Worm (Caenorhabditis elegans) whole organism, L4 larva: ENCODE data around the gene srsx-35.
A peak's percentile ranks its signal among the peaks of the same experiment; 100 is the strongest.

Experiments
- D1046.2 ChIP-seq: fragments of 200-800 bp; sonication (Bioruptor generic); IDR thresholded peaks from 2 replicates; pipeline ENCODE4 v1.3.6; 2022; ENCODE audit warnings: missing genetic modification characterization, missing compliant biosample characterization
- F10B5.3 ChIP-seq: sonication (generic microtip); optimal IDR thresholded peaks from 2 replicates; lab custom pipeline; 2016; ENCODE audit warnings: mild to moderate bottlenecking, missing genetic modification characterization, missing compliant biosample characterization
- F37D6.2 ChIP-seq: sonication (generic microtip); optimal IDR thresholded peaks from 2 replicates; lab custom pipeline; 2016; ENCODE audit warnings: mild to moderate bottlenecking, missing genetic modification characterization, missing compliant biosample characterization
- F49E8.2 ChIP-seq: sonication (generic microtip); optimal IDR thresholded peaks from 2 replicates; lab custom pipeline; 2016; ENCODE audit warnings: missing compliant biosample characterization, mild to moderate bottlenecking, missing genetic modification characterization, borderline replicate concordance
- T20F7.1 ChIP-seq: fragments of 200-800 bp; sonication (Bioruptor generic); optimal IDR thresholded peaks from 2 replicates; lab custom pipeline; 2018; ENCODE audit warnings: mild to moderate bottlenecking, missing genetic modification characterization, missing compliant biosample characterization
- Y105C5A.15 ChIP-seq: fragments of 200-800 bp; sonication (Bioruptor generic); IDR thresholded peaks from 2 replicates; pipeline ENCODE4 v1.3.6; 2022; ENCODE audit warnings: missing genetic modification characterization, missing compliant biosample characterization
- aha-1 ChIP-seq: fragments of 150-350 bp; peaks from one replicate; lab custom pipeline; 2014; ENCODE audit warnings: missing biosample characterization, missing genetic modification characterization
- aly-2 ChIP-seq: sonication (generic microtip); optimal IDR thresholded peaks from 2 replicates; lab custom pipeline; 2018; ENCODE audit warnings: missing biosample characterization, missing genetic modification characterization
- ama-1 ChIP-seq: fragments of 150-350 bp; optimal IDR thresholded peaks from 2 replicates; lab custom pipeline; 2014; ENCODE audit warnings: inconsistent platforms, mixed read lengths
- ceh-28 ChIP-seq: fragments of 150-350 bp; optimal IDR thresholded peaks from 2 replicates; lab custom pipeline; 2014; ENCODE audit warnings: missing biosample characterization, missing genetic modification reagents, missing genetic modification characterization
- ceh-32 ChIP-seq: sonication (generic microtip); optimal IDR thresholded peaks from 2 replicates; lab custom pipeline; 2016; ENCODE audit warnings: mild to moderate bottlenecking, missing genetic modification characterization, missing compliant biosample characterization; ENCODE audit not compliant: poor library complexity
- ceh-62 ChIP-seq: sonication (generic microtip); optimal IDR thresholded peaks from 2 replicates; lab custom pipeline; 2017; ENCODE audit warnings: missing biosample characterization, missing genetic modification characterization
- cey-2 ChIP-seq: sonication (generic microtip); optimal IDR thresholded peaks from 3 replicates; lab custom pipeline; 2017; ENCODE audit warnings: missing genetic modification characterization, mild to moderate bottlenecking, missing compliant biosample characterization, antibody characterized with exemption, borderline replicate concordance; ENCODE audit not compliant: insufficient read depth
- daf-16 ChIP-seq, 3 experiments: sonication (generic microtip); optimal IDR thresholded peaks; 2 replicates each; lab custom pipeline; 2016 to 2017; ENCODE audit warnings: missing genetic modification characterization in 3 of 3, missing genetic modification reagents in 3 of 3, mild to moderate bottlenecking in 2 of 3, missing compliant biosample characterization in 2 of 3, missing biosample characterization in 1 of 3, moderate library complexity in 1 of 3
- dmd-6 ChIP-seq: fragments of 200-800 bp; sonication (Bioruptor generic); IDR thresholded peaks from 2 replicates; pipeline ENCODE4 v1.3.6; 2022; ENCODE audit warnings: missing genetic modification reagents, missing genetic modification characterization, missing compliant biosample characterization
- dpl-1 ChIP-seq: fragments of 150-350 bp; optimal IDR thresholded peaks from 2 replicates; lab custom pipeline; 2014; ENCODE audit warnings: missing biosample characterization, missing genetic modification reagents, missing genetic modification characterization
- egl-27 ChIP-seq: sonication (generic microtip); optimal IDR thresholded peaks from 3 replicates; lab custom pipeline; 2017; ENCODE audit warnings: missing biosample characterization, missing genetic modification reagents, missing genetic modification characterization
- hlh-30 ChIP-seq: sonication (generic microtip); optimal IDR thresholded peaks from 2 replicates; lab custom pipeline; 2017; ENCODE audit warnings: antibody characterized with exemption, mild to moderate bottlenecking, missing genetic modification characterization, missing compliant biosample characterization; ENCODE audit not compliant: insufficient read depth
- lim-7 ChIP-seq: fragments of 200-800 bp; sonication (Bioruptor generic); IDR thresholded peaks from 2 replicates; pipeline ENCODE4 v1.3.6; 2022; ENCODE audit warnings: missing genetic modification characterization, missing compliant biosample characterization
- lin-13 ChIP-seq: fragments of 150-350 bp; optimal IDR thresholded peaks from 2 replicates; lab custom pipeline; 2014; ENCODE audit warnings: missing biosample characterization, missing genetic modification reagents, missing genetic modification characterization
- lin-29 ChIP-seq: fragments of 200-800 bp; sonication (Bioruptor generic); IDR thresholded peaks from 2 replicates; pipeline ENCODE4 v1.3.6; 2022; ENCODE audit warnings: missing genetic modification reagents, missing genetic modification characterization, missing compliant biosample characterization
- lir-3 ChIP-seq: sonication (generic microtip); optimal IDR thresholded peaks from 2 replicates; lab custom pipeline; 2016; ENCODE audit warnings: mild to moderate bottlenecking, missing genetic modification characterization, missing compliant biosample characterization
- madf-9 ChIP-seq: fragments of 200-800 bp; sonication (Bioruptor generic); conservative IDR thresholded peaks from 2 replicates; pipeline ENCODE4 v1.3.6; 2022; ENCODE audit warnings: missing genetic modification reagents, missing genetic modification characterization, missing compliant biosample characterization
- mdl-1 ChIP-seq, 2 experiments: fragments of 150-350 bp in 1 of 2; sonication (generic microtip) in 1 of 2; optimal IDR thresholded peaks; 2 replicates each; lab custom pipeline; 2014 to 2017; ENCODE audit warnings: missing biosample characterization in 2 of 2, missing genetic modification characterization in 2 of 2
- mep-1 ChIP-seq: fragments of 150-350 bp; sonication (generic microtip); optimal IDR thresholded peaks from 3 replicates; lab custom pipeline; 2014; ENCODE audit warnings: missing biosample characterization, missing genetic modification characterization
- mxl-3 ChIP-seq: fragments of 200-800 bp; sonication (Bioruptor generic); optimal IDR thresholded peaks from 2 replicates; lab custom pipeline; 2018; ENCODE audit warnings: mild to moderate bottlenecking, missing genetic modification characterization, missing compliant biosample characterization
- nhr-111 ChIP-seq: fragments of 200-800 bp; sonication (Bioruptor generic); optimal IDR thresholded peaks from 2 replicates; lab custom pipeline; 2018; ENCODE audit warnings: mild to moderate bottlenecking, missing genetic modification characterization, missing compliant biosample characterization
- nhr-6 ChIP-seq: fragments of 150-350 bp; optimal IDR thresholded peaks from 2 replicates; lab custom pipeline; 2014; ENCODE audit warnings: missing biosample characterization, missing genetic modification characterization
- nhr-76 ChIP-seq: fragments of 150-350 bp; optimal IDR thresholded peaks from 2 replicates; lab custom pipeline; 2014; ENCODE audit warnings: missing biosample characterization, missing genetic modification characterization
- pha-4 ChIP-seq, 2 experiments: fragments of 150-350 bp in 1 of 2; fragments of 200-800 bp in 1 of 2; sonication (Bioruptor generic) in 1 of 2; IDR thresholded peaks in 1 of 2; optimal IDR thresholded peaks in 1 of 2; 2 replicates each; pipeline versions ENCODE4 v1.3.6 to Lab custom; 2014 to 2022; ENCODE audit warnings: missing genetic modification characterization in 2 of 2, missing genetic modification reagents in 2 of 2, missing biosample characterization in 1 of 2, missing compliant biosample characterization in 1 of 2
- rbr-2 ChIP-seq: sonication (generic microtip); optimal IDR thresholded peaks from 2 replicates; lab custom pipeline; 2016; ENCODE audit warnings: missing genotype, missing genetic modification characterization, missing compliant biosample characterization
- snpc-1.2 ChIP-seq: fragments of 200-800 bp; sonication (Bioruptor generic); IDR thresholded peaks from 2 replicates; pipeline ENCODE4 v1.3.6; 2022; ENCODE audit warnings: missing genetic modification reagents, missing genetic modification characterization, missing compliant biosample characterization
- snpc-4 ChIP-seq: fragments of 150-350 bp; optimal IDR thresholded peaks from 2 replicates; lab custom pipeline; 2014; ENCODE audit warnings: missing biosample characterization, missing genetic modification characterization
- tra-1 ChIP-seq: fragments of 200-800 bp; sonication (Bioruptor generic); IDR thresholded peaks from 2 replicates; pipeline ENCODE4 v1.3.6; 2022; ENCODE audit warnings: missing genetic modification reagents, missing genetic modification characterization, missing compliant biosample characterization
- unc-130 ChIP-seq: sonication (generic microtip); optimal IDR thresholded peaks from 2 replicates; lab custom pipeline; 2016; ENCODE audit warnings: missing genetic modification reagents, missing genetic modification characterization, missing compliant biosample characterization
- unc-62 ChIP-seq, 3 experiments: fragments of 150-350 bp in 1 of 3; sonication (generic microtip); optimal IDR thresholded peaks in 2 of 3; peaks in 1 of 3; 1 replicate in 1 of 3; 2 replicates in 2 of 3; lab custom pipeline; 2014 to 2017; ENCODE audit warnings: missing biosample characterization in 3 of 3, missing genetic modification characterization in 3 of 3, missing genetic modification reagents in 3 of 3, missing genotype in 1 of 3
- zfp-2 ChIP-seq: sonication (generic microtip); optimal IDR thresholded peaks from 2 replicates; lab custom pipeline; 2016; ENCODE audit warnings: mild to moderate bottlenecking, missing genetic modification characterization, missing compliant biosample characterization
- zip-2 ChIP-seq: fragments of 150-350 bp; optimal IDR thresholded peaks from 2 replicates; lab custom pipeline; 2014; ENCODE audit warnings: missing biosample characterization, missing genetic modification characterization
- ztf-11 ChIP-seq: fragments of 150-350 bp; optimal IDR thresholded peaks from 2 replicates; lab custom pipeline; 2014; ENCODE audit warnings: missing biosample characterization, missing genetic modification characterization
- ztf-7 ChIP-seq: fragments of 150-350 bp; optimal IDR thresholded peaks from 2 replicates; lab custom pipeline; 2014; ENCODE audit warnings: missing biosample characterization, missing genetic modification characterization

srsx-35 gene

DNA sequence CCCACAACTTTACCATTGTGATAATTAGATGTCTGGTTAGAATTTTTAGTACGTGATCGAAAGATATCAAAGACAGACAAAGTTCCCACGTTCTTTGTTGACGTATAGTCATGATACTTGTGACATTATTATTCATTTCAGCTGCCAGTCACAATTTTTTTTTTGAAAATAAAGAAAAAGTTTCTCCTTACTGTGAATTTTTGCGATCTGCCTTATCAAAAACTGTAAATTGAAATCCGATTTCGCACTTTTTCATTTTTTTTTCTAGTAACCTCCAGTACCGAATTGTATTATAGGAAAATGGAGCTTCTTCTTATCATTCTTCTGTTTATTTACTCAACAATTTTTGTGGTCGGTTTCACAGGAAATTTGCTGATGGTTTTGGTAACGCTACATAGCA is at the start of gene srsx-35:
TSS of gene srsx-35 (plus strand) at position 301 of the 400 bp plus-strand sequence.
- no peak for TF ChIP-seq unc-130 (GFP tag; lab: Kevin White, UChicago)
- peak; percentile 36 for TF ChIP-seq aha-1
- peak in 1 of 2 experiments; percentile 10 for TF ChIP-seq unc-62 (GFP tag; optimal IDR thresholded peaks at IDR 0.05 in 1 of 2; lab: Kevin White, UChicago)
- no peak for TF ChIP-seq unc-62 (tag; optimal IDR thresholded peaks at IDR 0.05; lab: Kevin White, UChicago)

DNA sequence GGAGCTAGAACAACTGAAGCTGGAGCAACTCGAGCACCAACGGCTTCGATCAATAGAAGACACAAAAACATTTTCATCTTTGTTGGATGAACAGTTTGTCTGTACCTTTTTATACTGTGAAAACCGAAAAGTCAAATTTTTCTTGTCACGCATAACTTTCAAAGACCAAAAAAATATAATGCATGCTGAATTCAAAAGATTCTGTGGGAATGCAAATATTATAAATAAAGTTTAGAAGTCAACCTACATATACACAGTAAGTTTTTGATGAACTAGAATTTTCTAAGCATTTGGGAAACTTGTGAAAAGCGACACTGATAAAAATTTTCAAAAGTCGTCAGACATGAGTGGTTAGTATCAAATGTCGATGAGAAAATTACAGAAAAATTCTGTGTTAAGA is 47.6 kb upstream of the srsx-35 start, which contains the start of gene F46B3.15:
TSS of gene F46B3.15 (minus strand) at position 101 of the 400 bp plus-strand sequence.
- TF ChIP-seq dmd-6 (no peak), lim-7 (GFP tag; lab: Robert Waterston, UW) (no peak), pha-4 (GFP tag; IDR thresholded peaks at IDR 0.05; lab: Robert Waterston, UW) (no peak), pha-4 (tag; optimal IDR thresholded peaks at IDR 0.05; lab: Kevin White, UChicago) (no peak), mep-1 (tag; lab: Kevin White, UChicago) (no peak), F10B5.3 (tag; lab: Kevin White, UChicago) (no peak), ceh-32 (tag; lab: Kevin White, UChicago) (no peak), ztf-7 (tag; lab: Kevin White, UChicago) (no peak), cey-2 (tag; lab: Kevin White, UChicago) (no peak), ceh-62 (tag; lab: Kevin White, UChicago) (no peak)

DNA sequence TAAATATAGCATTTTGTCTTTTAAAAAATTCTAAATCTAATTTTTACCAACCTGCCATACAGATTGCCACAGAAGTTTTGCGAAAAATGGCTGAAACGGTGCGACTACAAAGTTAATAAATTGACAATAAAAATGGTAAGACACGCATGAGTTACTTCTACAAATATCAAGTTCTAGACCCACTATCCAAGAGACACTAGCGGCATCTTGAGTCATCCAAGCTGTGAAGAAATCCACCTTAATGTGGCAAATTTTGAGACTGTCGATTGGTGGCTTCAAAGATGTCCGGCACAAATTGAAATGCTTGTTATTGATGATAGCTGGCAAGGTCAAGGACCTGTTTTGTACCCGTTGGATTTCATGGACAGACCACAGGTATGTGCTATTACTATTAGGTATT is 46.9 kb upstream of the srsx-35 start, which contains the start of gene F46B3.16:
TSS of gene F46B3.16 (plus strand) at position 301 of the 400 bp plus-strand sequence.
- no peak for TF ChIP-seq ama-1 (lab: Kevin White, UChicago)
- no peak for TF ChIP-seq nhr-6
- TF ChIP-seq madf-9 (GFP tag; lab: Robert Waterston, UW): no peak
- TF ChIP-seq D1046.2: no peak
- no peak for TF ChIP-seq mxl-3 (GFP tag; lab: Kevin White, UChicago)
- TF ChIP-seq nhr-111 (GFP tag; lab: Kevin White, UChicago): no peak
- TF ChIP-seq F10B5.3 (tag; lab: Kevin White, UChicago): no peak
- no peak for TF ChIP-seq nhr-76 (tag; lab: Kevin White, UChicago)

DNA sequence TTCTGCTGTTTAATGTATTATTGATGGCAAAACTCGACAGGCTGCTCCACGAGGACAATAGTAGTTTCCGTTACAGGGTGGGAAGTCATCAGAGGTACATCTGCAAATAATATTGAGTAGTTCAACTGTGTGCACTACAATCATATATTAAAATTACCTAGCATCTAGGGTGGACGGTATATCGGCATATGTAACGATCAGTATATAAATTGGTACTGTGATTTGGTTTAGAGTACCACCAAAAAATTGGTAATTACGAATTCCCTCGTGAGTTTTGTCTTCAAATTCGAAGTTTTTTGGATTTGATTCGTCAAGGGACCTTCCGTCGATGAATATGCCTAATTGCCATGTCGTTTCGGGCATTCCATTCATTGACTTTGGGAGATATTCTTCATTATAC is 44.4 kb upstream of the srsx-35 start, which contains the start of gene ttr-13:
TSS of gene ttr-13 (minus strand) at position 101 of the 400 bp plus-strand sequence.
- TF ChIP-seq lin-13 (no peak), tra-1 (GFP tag; lab: Robert Waterston, UW) (no peak), dpl-1 (GFP tag; lab: Kevin White, UChicago) (no peak), T20F7.1 (GFP tag; lab: Kevin White, UChicago) (no peak), lir-3 (tag; lab: Kevin White, UChicago) (no peak), rbr-2 (tag; lab: Kevin White, UChicago) (no peak), egl-27 (tag; lab: Kevin White, UChicago) (no peak), ztf-11 (tag; lab: Kevin White, UChicago) (no peak), mep-1 (tag; lab: Kevin White, UChicago) (no peak), zfp-2 (tag; lab: Kevin White, UChicago) (no peak), zip-2 (no peak), snpc-1.2 (GFP tag; lab: Robert Waterston, UW) (no peak), aly-2 (tag; lab: Kevin White, UChicago) (no peak), mdl-1 (tag; optimal IDR thresholded peaks at IDR 0.05; lab: Kevin White, UChicago) (no peak), lim-7 (GFP tag; lab: Robert Waterston, UW) (no peak)

DNA sequence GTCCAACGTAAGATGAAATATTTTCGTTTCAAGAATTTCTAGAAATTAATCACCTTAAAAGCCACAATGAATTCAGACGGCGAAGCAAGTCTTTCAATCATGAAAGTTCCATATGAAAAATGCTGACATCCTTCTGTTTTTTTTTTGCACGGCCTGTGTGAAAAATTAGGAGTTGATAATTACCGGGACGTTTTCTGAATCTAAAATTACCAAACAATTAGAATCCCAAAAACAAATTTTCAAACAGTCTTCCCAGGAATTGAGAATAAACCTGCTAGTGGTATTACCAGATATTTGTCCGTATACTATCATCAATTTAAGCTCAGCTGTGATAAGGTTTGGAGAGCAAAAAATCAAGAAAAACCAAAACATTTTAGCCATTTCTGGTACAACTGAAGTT is 42.9 kb upstream of the srsx-35 start, which contains the start of gene Y44A6B.3:
TSS of gene Y44A6B.3 (minus strand) at position 101 of the 400 bp plus-strand sequence.
- TF ChIP-seq F37D6.2 (tag; lab: Kevin White, UChicago) (no peak), F49E8.2 (tag; lab: Kevin White, UChicago) (no peak), hlh-30 (no peak), nhr-76 (tag; lab: Kevin White, UChicago) (no peak), lin-29 (GFP tag; lab: Robert Waterston, UW) (no peak), ceh-28 (tag; lab: Kevin White, UChicago) (no peak), Y105C5A.15 (GFP tag; lab: Robert Waterston, UW) (no peak), daf-16 (GFP tag; optimal IDR thresholded peaks at IDR 0.05; lab: Kevin White, UChicago) (no peak), daf-16 (tag; optimal IDR thresholded peaks at IDR 0.05; lab: Kevin White, UChicago) (no peak), snpc-1.2 (GFP tag; lab: Robert Waterston, UW) (no peak), snpc-4 (tag; lab: Kevin White, UChicago) (no peak)
